Worm (Caenorhabditis elegans) whole organism, young adult: ENCODE data around the gene ceh-37.

ENCODE experiments used
- B0261.1 ChIP-seq: sonication (generic microtip); optimal IDR thresholded peaks from 2 replicates; lab custom pipeline; 2016; ENCODE audit warnings: mild to moderate bottlenecking, missing genetic modification characterization, moderate library complexity, missing compliant biosample characterization
- F23B12.7 ChIP-seq: sonication (generic microtip); optimal IDR thresholded peaks from 2 replicates; lab custom pipeline; 2017; ENCODE audit warnings: missing genetic modification characterization, mild to moderate bottlenecking, missing compliant biosample characterization, antibody characterized with exemption, moderate library complexity; ENCODE audit not compliant: insufficient read depth
- F55B11.4 ChIP-seq: sonication (generic microtip); optimal IDR thresholded peaks from 2 replicates; lab custom pipeline; 2016; ENCODE audit warnings: missing compliant biosample characterization, missing genetic modification characterization, borderline replicate concordance; ENCODE audit not compliant: insufficient read depth
- F57A8.1 ChIP-seq: fragments of 200-800 bp; sonication (Bioruptor generic); optimal IDR thresholded peaks from 2 replicates; lab custom pipeline; 2018; ENCODE audit warnings: mild to moderate bottlenecking, missing genetic modification characterization, moderate library complexity, missing compliant biosample characterization
- K11D2.4 ChIP-seq: fragments of 200-800 bp; sonication (Bioruptor generic); IDR thresholded peaks from 2 replicates; pipeline ENCODE4 v1.3.6; 2022; ENCODE audit warnings: missing genetic modification reagents, missing genetic modification characterization, missing compliant biosample characterization
- K12H6.12 ChIP-seq: fragments of 200-800 bp; sonication (Bioruptor generic); optimal IDR thresholded peaks from 2 replicates; lab custom pipeline; 2018; ENCODE audit warnings: mild to moderate bottlenecking, missing genetic modification characterization, missing compliant biosample characterization
- Y53F4B.3 ChIP-seq: fragments of 200-800 bp; sonication (Bioruptor generic); IDR thresholded peaks from 2 replicates; pipeline ENCODE4 v1.3.6; 2022; ENCODE audit warnings: missing genetic modification reagents, missing genetic modification characterization, missing compliant biosample characterization
- Y56A3A.18 ChIP-seq: fragments of 200-800 bp; sonication (Bioruptor generic); IDR thresholded peaks from 2 replicates; pipeline ENCODE4 v1.3.6; 2022; ENCODE audit warnings: missing genetic modification reagents, missing genetic modification characterization, missing compliant biosample characterization
- aptf-2 ChIP-seq: fragments of 200-800 bp; sonication (Bioruptor generic); conservative IDR thresholded peaks from 2 replicates; pipeline ENCODE4 v1.3.6; 2022; ENCODE audit warnings: missing genetic modification reagents, missing genetic modification characterization, missing compliant biosample characterization
- atf-7 ChIP-seq: sonication (generic microtip); optimal IDR thresholded peaks from 2 replicates; lab custom pipeline; 2017; ENCODE audit warnings: mild to moderate bottlenecking, missing genetic modification characterization, missing compliant biosample characterization
- athp-1 ChIP-seq: sonication (generic microtip); optimal IDR thresholded peaks from 2 replicates; lab custom pipeline; 2017; ENCODE audit warnings: mild to moderate bottlenecking, missing genetic modification characterization, missing compliant biosample characterization
- attf-3 ChIP-seq: fragments of 200-800 bp; sonication (Bioruptor generic); conservative IDR thresholded peaks from 2 replicates; pipeline ENCODE4 v1.3.6; 2022; ENCODE audit warnings: missing genetic modification reagents, missing genetic modification characterization, missing compliant biosample characterization
- attf-5 ChIP-seq: fragments of 200-800 bp; sonication (Bioruptor generic); optimal IDR thresholded peaks from 2 replicates; lab custom pipeline; 2018; ENCODE audit warnings: mild to moderate bottlenecking, missing genetic modification characterization, missing compliant biosample characterization
- ceh-27 ChIP-seq: fragments of 200-800 bp; sonication (Bioruptor generic); optimal IDR thresholded peaks from 2 replicates; lab custom pipeline; 2018; ENCODE audit warnings: mild to moderate bottlenecking, missing genetic modification characterization, moderate library complexity, missing compliant biosample characterization
- dox-1 ChIP-seq: fragments of 200-800 bp; sonication (Bioruptor generic); IDR thresholded peaks from 2 replicates; pipeline ENCODE4 v1.3.6; 2022; ENCODE audit warnings: missing genetic modification reagents, missing genetic modification characterization, missing compliant biosample characterization
- egl-18 ChIP-seq: fragments of 200-800 bp; sonication (Bioruptor generic); IDR thresholded peaks from 2 replicates; pipeline ENCODE4 v1.3.6; 2022; ENCODE audit warnings: missing genetic modification reagents, missing genetic modification characterization, missing compliant biosample characterization
- egl-44 ChIP-seq: fragments of 200-800 bp; sonication (Bioruptor generic); IDR thresholded peaks from 2 replicates; pipeline ENCODE4 v1.3.6; 2022; ENCODE audit warnings: missing genetic modification reagents, missing genetic modification characterization, missing compliant biosample characterization
- egrh-3 ChIP-seq: fragments of 200-800 bp; sonication (Bioruptor generic); IDR thresholded peaks from 2 replicates; pipeline ENCODE4 v1.3.6; 2022; ENCODE audit warnings: missing genetic modification reagents, missing genetic modification characterization, missing compliant biosample characterization
- gei-17 ChIP-seq: fragments of 200-800 bp; sonication (Bioruptor generic); optimal IDR thresholded peaks from 2 replicates; lab custom pipeline; 2018; ENCODE audit warnings: mild to moderate bottlenecking, missing genetic modification characterization, missing compliant biosample characterization
- hmg-1.2 ChIP-seq: fragments of 200-800 bp; sonication (Bioruptor generic); IDR thresholded peaks from 2 replicates; pipeline ENCODE4 v1.3.6; 2022; ENCODE audit warnings: missing genetic modification reagents, missing genetic modification characterization, missing compliant biosample characterization
- hmg-20 ChIP-seq: fragments of 200-800 bp; sonication (Bioruptor generic); IDR thresholded peaks from 2 replicates; pipeline ENCODE4 v1.3.6; 2022; ENCODE audit warnings: missing genetic modification reagents, missing genetic modification characterization, missing compliant biosample characterization
- hsf-1 ChIP-seq: fragments of 200-800 bp; sonication (Bioruptor generic); IDR thresholded peaks from 2 replicates; pipeline ENCODE4 v1.3.6; 2022; ENCODE audit warnings: missing genetic modification reagents, missing genetic modification characterization, missing compliant biosample characterization
- lag-1 ChIP-seq: fragments of 200-800 bp; sonication (Bioruptor generic); IDR thresholded peaks from 2 replicates; pipeline ENCODE4 v1.3.6; 2022; ENCODE audit warnings: missing genetic modification reagents, missing genetic modification characterization, missing compliant biosample characterization
- let-526 ChIP-seq: fragments of 200-800 bp; sonication (Bioruptor generic); IDR thresholded peaks from 2 replicates; pipeline ENCODE4 v1.3.6; 2022; ENCODE audit warnings: missing genetic modification reagents, missing genetic modification characterization, missing compliant biosample characterization
- let-607 ChIP-seq, 2 experiments: fragments of 200-800 bp in 1 of 2; sonication (Bioruptor generic) in 1 of 2; sonication (generic microtip) in 1 of 2; optimal IDR thresholded peaks; 2 replicates each; lab custom pipeline; 2016 to 2018; ENCODE audit warnings: mild to moderate bottlenecking in 2 of 2, missing compliant biosample characterization in 2 of 2, missing genetic modification characterization in 2 of 2, moderate library complexity in 2 of 2, missing genotype in 1 of 2
- lir-1 ChIP-seq: fragments of 200-800 bp; sonication (Bioruptor generic); conservative IDR thresholded peaks from 2 replicates; pipeline ENCODE4 v1.3.6; 2022; ENCODE audit warnings: missing genetic modification reagents, missing genetic modification characterization, missing compliant biosample characterization
- lsy-27 ChIP-seq: sonication (generic microtip); optimal IDR thresholded peaks from 2 replicates; lab custom pipeline; 2017; ENCODE audit warnings: missing genetic modification characterization, mild to moderate bottlenecking, missing compliant biosample characterization, antibody characterized with exemption, missing genotype, borderline replicate concordance; ENCODE audit not compliant: insufficient read depth
- madf-3 ChIP-seq: fragments of 200-800 bp; sonication (Bioruptor generic); IDR thresholded peaks from 2 replicates; pipeline ENCODE4 v1.3.6; 2022; ENCODE audit warnings: missing genetic modification reagents, missing genetic modification characterization, missing compliant biosample characterization
- mcd-1 ChIP-seq: fragments of 200-800 bp; sonication (Bioruptor generic); IDR thresholded peaks from 2 replicates; pipeline ENCODE4 v1.3.6; 2022; ENCODE audit warnings: missing genetic modification reagents, missing genetic modification characterization, missing compliant biosample characterization
- mel-28 ChIP-seq: sonication (generic microtip); optimal IDR thresholded peaks from 2 replicates; lab custom pipeline; 2016; ENCODE audit warnings: borderline replicate concordance, mild to moderate bottlenecking, missing genetic modification characterization, missing compliant biosample characterization
- nhr-179 ChIP-seq: sonication (generic microtip); optimal IDR thresholded peaks from 2 replicates; lab custom pipeline; 2016; ENCODE audit warnings: mild to moderate bottlenecking, missing genetic modification characterization, missing compliant biosample characterization
- nhr-80 ChIP-seq: sonication (generic microtip); optimal IDR thresholded peaks from 2 replicates; lab custom pipeline; 2016; ENCODE audit warnings: missing genetic modification characterization, missing compliant biosample characterization
- rpc-1 ChIP-seq, 2 experiments: fragments of 150-350 bp in 1 of 2; sonication (generic microtip) in 1 of 2; optimal IDR thresholded peaks; 2 replicates each; lab custom pipeline; 2014 to 2018; ENCODE audit warnings: missing biosample characterization in 1 of 2, missing genetic modification characterization in 1 of 2, missing genetic modification reagents in 1 of 2, missing genotype in 1 of 2
- sdz-38 ChIP-seq: sonication (generic microtip); optimal IDR thresholded peaks from 2 replicates; lab custom pipeline; 2016; ENCODE audit warnings: missing genotype, missing genetic modification characterization, missing compliant biosample characterization
- sea-2 ChIP-seq: fragments of 200-800 bp; sonication (Bioruptor generic); IDR thresholded peaks from 2 replicates; pipeline ENCODE4 v1.3.6; 2022; ENCODE audit warnings: missing genetic modification characterization, missing compliant biosample characterization
- tbp1 ChIP-seq: fragments of 200-800 bp; sonication (Bioruptor generic); optimal IDR thresholded peaks from 2 replicates; lab custom pipeline; 2018; ENCODE audit warnings: mild to moderate bottlenecking, missing genetic modification characterization, missing compliant biosample characterization
- tlf-1 ChIP-seq: fragments of 200-800 bp; sonication (Bioruptor generic); optimal IDR thresholded peaks from 2 replicates; lab custom pipeline; 2018; ENCODE audit warnings: mild to moderate bottlenecking, missing genetic modification characterization, missing compliant biosample characterization
- xnd-1 ChIP-seq: sonication (generic microtip); optimal IDR thresholded peaks from 2 replicates; lab custom pipeline; 2016; ENCODE audit warnings: missing genotype, missing genetic modification reagents, missing genetic modification characterization, missing compliant biosample characterization
- zfh-2 ChIP-seq: fragments of 200-800 bp; sonication (Bioruptor generic); conservative IDR thresholded peaks from 2 replicates; pipeline ENCODE4 v1.3.6; 2022; ENCODE audit warnings: missing genetic modification reagents, missing genetic modification characterization, missing compliant biosample characterization
- ztf-18 ChIP-seq: sonication (generic microtip); optimal IDR thresholded peaks from 2 replicates; lab custom pipeline; 2016; ENCODE audit warnings: missing genotype, mild to moderate bottlenecking, missing genetic modification characterization, missing compliant biosample characterization

The ceh-37 gene

DNA sequence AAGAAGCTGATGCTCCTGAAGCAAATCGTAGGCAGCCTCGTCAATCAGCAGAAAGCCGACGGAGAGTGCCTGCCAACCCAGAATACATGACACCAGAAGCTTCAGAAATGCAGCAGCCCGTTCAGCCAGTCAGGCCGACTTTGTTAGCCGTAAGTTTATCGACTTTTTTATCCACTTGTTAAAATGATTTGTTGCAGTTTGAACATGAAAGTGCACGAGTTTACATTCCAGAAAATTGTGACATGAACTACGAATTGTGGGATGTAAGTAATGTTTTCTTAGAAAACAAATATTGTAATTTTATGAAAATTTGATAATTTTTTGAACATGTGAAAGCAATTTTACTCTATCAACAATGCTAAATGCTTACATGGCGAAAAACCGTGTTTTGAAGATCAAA, 32.4 kb upstream of the ceh-37 start:
- no peak for TF ChIP-seq lir-1 (GFP tag; lab: Robert Waterston, UW)

DNA sequence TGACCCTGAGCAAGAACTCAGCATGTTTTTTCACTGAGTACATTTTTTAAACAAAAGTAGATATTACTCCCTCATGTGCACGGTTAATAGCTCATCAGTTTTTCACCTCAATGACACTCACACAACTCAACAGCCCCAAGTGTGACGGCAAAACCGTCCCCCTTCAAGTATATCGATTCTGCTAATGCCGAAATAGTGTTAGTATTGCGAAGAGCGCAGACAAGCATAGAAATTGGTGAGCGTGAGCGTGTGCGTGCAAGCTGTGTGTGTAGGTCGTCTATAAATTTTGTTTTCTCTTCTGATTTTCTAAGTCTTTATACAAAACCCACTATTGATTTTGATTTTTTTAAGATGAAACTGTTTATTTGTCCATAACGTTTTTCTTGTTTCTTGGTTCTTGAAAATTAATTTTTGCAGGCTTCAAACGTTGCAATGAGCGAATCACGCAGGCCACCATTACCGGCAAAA, 30.5 kb upstream of the ceh-37 start, which contains the start of gene K04C1.2:
K04C1.2 (plus strand) TSS at position 418 of the 468 bp plus-strand sequence.
- TF ChIP-seq K12H6.12 (tag; lab: Kevin White, UChicago) (peak; percentile 36), lir-1 (GFP tag; lab: Robert Waterston, UW) (peak; percentile 79), Y56A3A.18 (GFP tag; lab: Robert Waterston, UW) (no peak), hmg-20 (no peak), hmg-1.2 (peak; percentile 80; the same call in 1 of the 2 replicates), nhr-80 (tag; lab: Kevin White, UChicago) (peak; percentile 22), ceh-27 (GFP tag; lab: Kevin White, UChicago) (peak; percentile 58), lsy-27 (no peak), sea-2 (GFP tag; lab: Robert Waterston, UW) (no peak), gei-17 (GFP tag; lab: Kevin White, UChicago) (no peak), attf-5 (GFP tag; lab: Kevin White, UChicago) (peak; percentile 62), tbp1 (peak; percentile 5)
- TF ChIP-seq, all 124 proteins: peak for 7

DNA sequence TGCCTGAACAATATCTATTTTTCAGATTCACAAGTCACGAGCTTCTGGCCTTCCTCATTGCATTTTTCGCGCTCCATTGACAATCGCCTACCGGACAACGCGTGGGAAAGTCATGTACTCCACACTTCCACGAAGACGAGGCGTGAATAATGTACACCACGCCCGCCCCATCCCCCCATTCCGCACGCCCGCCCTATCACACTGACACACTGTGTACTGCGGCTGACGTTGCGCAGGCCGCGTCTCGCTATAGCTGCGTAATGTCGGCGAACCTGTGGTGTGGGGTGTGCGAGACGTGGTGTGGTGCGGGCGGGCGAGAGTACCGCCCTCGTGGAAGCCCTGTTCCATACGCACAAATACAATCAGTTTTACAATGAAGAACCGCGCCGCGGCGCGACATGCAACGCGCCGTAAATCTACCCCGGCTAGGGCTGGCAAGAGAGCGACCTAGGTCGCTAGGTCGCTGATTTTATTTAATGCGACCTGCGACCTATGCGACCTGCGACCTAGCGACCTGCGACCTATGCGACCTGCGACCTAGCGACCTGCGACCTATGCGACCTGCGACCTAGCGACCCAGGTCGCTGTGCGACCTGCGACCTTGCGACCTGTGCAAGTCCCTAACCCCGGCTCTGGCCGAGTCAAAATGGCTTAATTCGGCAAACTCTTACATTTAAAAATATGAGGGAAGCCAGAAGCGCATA, 28.5 kb upstream of the ceh-37 start:
- TF ChIP-seq F23B12.7 (tag; lab: Kevin White, UChicago): no peak
- no peak for TF ChIP-seq ztf-18 (tag; lab: Kevin White, UChicago)
- peak; percentile 23; the same call in 1 of the 2 replicates for TF ChIP-seq mcd-1 (GFP tag; lab: Robert Waterston, UW)
- peak; percentile 93 for TF ChIP-seq egrh-3 (GFP tag; lab: Robert Waterston, UW)
- no peak for TF ChIP-seq nhr-179
- no peak for TF ChIP-seq F55B11.4
- no peak for TF ChIP-seq egl-44 (GFP tag; lab: Robert Waterston, UW)
- no peak for TF ChIP-seq atf-7
- TF ChIP-seq hmg-20: no peak
- no peak for TF ChIP-seq gei-17 (GFP tag; lab: Kevin White, UChicago)
- TF ChIP-seq athp-1 (tag; lab: Kevin White, UChicago): no peak
- TF ChIP-seq aptf-2 (GFP tag; lab: Robert Waterston, UW): no peak
- peak; percentile 90 for TF ChIP-seq zfh-2 (GFP tag; lab: Robert Waterston, UW)
- no peak for TF ChIP-seq let-526
- TF ChIP-seq attf-3 (GFP tag; lab: Robert Waterston, UW): no peak

DNA sequence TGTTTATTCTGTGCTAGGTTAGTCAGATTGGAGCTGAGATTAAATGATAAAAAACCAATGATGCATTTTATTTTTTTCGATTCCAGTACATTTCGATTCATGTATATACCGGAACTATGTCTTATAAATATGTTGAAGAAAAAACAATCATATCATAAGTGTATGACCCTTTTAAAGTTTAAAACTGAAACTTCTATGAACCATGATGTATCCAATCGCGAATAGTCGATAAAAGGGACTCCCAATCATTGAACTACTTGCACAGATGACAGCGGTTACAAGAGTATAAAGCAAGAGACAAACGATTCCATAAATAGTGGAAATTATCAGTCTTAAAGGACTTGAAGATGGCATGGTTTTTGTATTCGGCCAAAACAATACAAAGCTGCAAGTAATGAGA, 27.1 kb upstream of the ceh-37 start, which contains the start of gene srg-37:
srg-37 (minus strand) TSS at position 101 of the 400 bp plus-strand sequence.
- TF ChIP-seq lag-1 (GFP tag; lab: Robert Waterston, UW) (no peak), K11D2.4 (GFP tag; lab: Robert Waterston, UW) (no peak), egl-44 (GFP tag; lab: Robert Waterston, UW) (no peak), xnd-1 (tag; lab: Kevin White, UChicago) (no peak), madf-3 (GFP tag; lab: Robert Waterston, UW) (no peak), mel-28 (no peak), dox-1 (GFP tag; lab: Robert Waterston, UW) (no peak), Y53F4B.3 (GFP tag; lab: Robert Waterston, UW) (no peak), nhr-179 (no peak), B0261.1 (tag; lab: Kevin White, UChicago) (no peak), tlf-1 (GFP tag; lab: Kevin White, UChicago) (no peak), sdz-38 (tag; lab: Kevin White, UChicago) (no peak), let-607 (tag; optimal IDR thresholded peaks at IDR 0.05; lab: Kevin White, UChicago) (no peak), F57A8.1 (GFP tag; lab: Kevin White, UChicago) (no peak), hsf-1 (GFP tag; lab: Robert Waterston, UW) (no peak), rpc-1 (optimal IDR thresholded peaks at IDR 0.05; lab: Kevin White, UChicago) (no peak), rpc-1 (tag; optimal IDR thresholded peaks at IDR 0.05; lab: Kevin White, UChicago) (no peak), egl-18 (GFP tag; lab: Robert Waterston, UW) (no peak)
